Fruit fly (Drosophila melanogaster): Measurements from ENCODE around the gene CG17746.

The CG17746 gene

DNA sequence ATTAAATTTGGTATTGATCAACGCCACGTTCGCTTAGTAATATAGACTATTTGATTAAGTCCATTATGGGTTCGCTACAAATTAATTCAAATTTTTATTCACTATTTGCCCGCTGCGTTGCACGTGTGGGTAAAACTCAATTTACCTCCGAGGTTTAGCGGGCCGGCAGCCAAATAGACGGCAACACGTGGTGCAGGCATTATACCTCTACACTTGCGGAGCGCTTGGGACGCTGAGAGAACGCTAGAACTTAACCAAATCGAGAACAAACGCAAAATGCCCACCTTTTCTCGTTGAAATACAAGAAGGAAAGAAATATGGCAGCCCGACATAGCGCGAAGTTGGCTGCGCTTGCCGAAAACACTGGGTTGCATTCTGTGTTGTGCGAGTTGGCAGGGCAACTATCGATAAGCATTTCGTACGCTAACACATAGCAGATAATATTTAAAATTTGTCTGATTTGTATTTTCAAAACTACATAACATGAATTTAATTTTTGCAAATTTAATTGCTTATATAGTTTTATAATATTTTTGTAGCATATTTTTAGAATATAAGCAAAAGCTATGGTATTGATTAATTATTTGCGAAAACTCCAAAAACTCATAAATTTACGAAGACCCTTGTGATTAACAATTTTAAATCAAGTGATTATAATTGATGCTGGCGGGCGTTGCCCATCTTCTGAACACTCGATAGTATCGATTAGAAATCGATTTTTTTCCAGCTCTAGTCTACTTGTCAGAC is 16.6 kb downstream of the CG17746 start, which contains the start of the genes RpL28 and eIF1 (continued):
- peak in 1 of 3 experiments; percentile 1 for TF ChIP-seq Stat92E (GFP tag; optimal IDR thresholded peaks at IDR 0.05)
- TF ChIP-seq CG4820 (GFP tag; optimal IDR thresholded peaks at IDR 0.05): peak; percentile 82
- peak; percentile 99 for TF ChIP-seq Ets97D (GFP tag; optimal IDR thresholded peaks at IDR 0.05)
- TF ChIP-seq CG12104 (GFP tag; optimal IDR thresholded peaks at IDR 0.05): peak; percentile 96
- peak; percentile 52; the same call in 1 of the 2 replicates for TF ChIP-seq peb (GFP tag; IDR thresholded peaks at IDR 0.05)
- peak; percentile 81 for TF ChIP-seq CG8944 (GFP tag; optimal IDR thresholded peaks at IDR 0.05)
- TF ChIP-seq Blimp-1 (GFP tag; optimal IDR thresholded peaks at IDR 0.05): peak; percentile 69
- peak; percentile 85 for TF ChIP-seq CG30020 (tag; optimal IDR thresholded peaks at IDR 0.05)
- TF ChIP-seq Fer2 (tag; optimal IDR thresholded peaks at IDR 0.05): peak; percentile 82
- TF ChIP-seq gro (GFP tag; optimal IDR thresholded peaks at IDR 0.05): peak; percentile 84
- peak; percentile 61; the same call in 1 of the 2 replicates for TF ChIP-seq seq (GFP tag; IDR thresholded peaks at IDR 0.05)
- TF ChIP-seq CG2116 (GFP tag; optimal IDR thresholded peaks at IDR 0.05): peak; percentile 100
- TF ChIP-seq fd3F (GFP tag; optimal IDR thresholded peaks at IDR 0.05): peak; percentile 87
- TF ChIP-seq CG7786 (GFP tag; optimal IDR thresholded peaks at IDR 0.05): peak; percentile 84
- no peak for TF ChIP-seq Dfd (GFP tag; optimal IDR thresholded peaks at IDR 0.05)
- TF ChIP-seq tna (GFP tag; IDR thresholded peaks at IDR 0.05; ENCODE audit: partially characterized antibody): no peak; the same call in 1 of the 2 replicates
- TF ChIP-seq Ravus (GFP tag; IDR thresholded peaks at IDR 0.05): no peak; the same call in 1 of the 2 replicates
- peak; percentile 87 for TF ChIP-seq ranshi (GFP tag; IDR thresholded peaks at IDR 0.05)
- TF ChIP-seq D19B (GFP tag; optimal IDR thresholded peaks at IDR 0.05): peak; percentile 83
- TF ChIP-seq CG14050 (GFP tag; IDR thresholded peaks at IDR 0.05): peak; percentile 85
- TF ChIP-seq croc (GFP tag; conservative IDR thresholded peaks at IDR 0.05): peak; percentile 59; the same call in 2 of the 3 replicates
- TF ChIP-seq yki (optimal IDR thresholded peaks at IDR 0.05): no peak
- TF ChIP-seq CG10565 (GFP tag; optimal IDR thresholded peaks at IDR 0.05): peak; percentile 79
- peak; percentile 85 for TF ChIP-seq CG16813 (GFP tag; IDR thresholded peaks at IDR 0.05; ENCODE audit: partially characterized antibody)
- TF ChIP-seq CG18476 (GFP tag; optimal IDR thresholded peaks at IDR 0.05): peak; percentile 83
- peak; percentile 90 for TF ChIP-seq emc (GFP tag; optimal IDR thresholded peaks at IDR 0.05)
- peak; percentile 92 for TF ChIP-seq CG11398 (GFP tag; optimal IDR thresholded peaks at IDR 0.05)
- peak; percentile 83; the same call in 2 of the 3 replicates for TF ChIP-seq CG3726 (GFP tag; IDR thresholded peaks at IDR 0.05)
- peak; percentile 78 for TF ChIP-seq CG13287 (GFP tag; IDR thresholded peaks at IDR 0.05; ENCODE audit: partially characterized antibody)
- TF ChIP-seq fu2 (GFP tag; optimal IDR thresholded peaks at IDR 0.05): peak; percentile 81
- peak; percentile 73 for TF ChIP-seq sisA (GFP tag; IDR thresholded peaks at IDR 0.05)
- peak; percentile 52; the same call in 1 of the 2 replicates for TF ChIP-seq ham (GFP tag; IDR thresholded peaks at IDR 0.05)
- TF ChIP-seq onecut (GFP tag; IDR thresholded peaks at IDR 0.05): peak; percentile 89
- peak; percentile 84 for TF ChIP-seq ap (GFP tag; IDR thresholded peaks at IDR 0.05)
- peak; percentile 80 for TF ChIP-seq CG8388 (GFP tag; optimal IDR thresholded peaks at IDR 0.05)
- peak; percentile 94 for TF ChIP-seq Sin3A (optimal IDR thresholded peaks at IDR 0.05)
- peak; percentile 94 for TF ChIP-seq Max (GFP tag; optimal IDR thresholded peaks at IDR 0.05)
- no peak for TF ChIP-seq CG1832 (GFP tag; optimal IDR thresholded peaks at IDR 0.05)
- TF ChIP-seq bsh (GFP tag; optimal IDR thresholded peaks at IDR 0.05): peak; percentile 32 to 79
- TF ChIP-seq gcm (GFP tag; optimal IDR thresholded peaks at IDR 0.05): peak; percentile 75
- peak; percentile 76 for TF ChIP-seq Bgb (GFP tag; IDR thresholded peaks at IDR 0.05; ENCODE audit: partially characterized antibody)
- no peak for TF ChIP-seq usp (GFP tag; optimal IDR thresholded peaks at IDR 0.05)
- TF ChIP-seq CG18599 (GFP tag; optimal IDR thresholded peaks at IDR 0.05): peak; percentile 93
- peak; percentile 48 for TF ChIP-seq CG14667 (GFP tag; IDR thresholded peaks at IDR 0.05)
- TF ChIP-seq odd (GFP tag; optimal IDR thresholded peaks at IDR 0.05): peak; percentile 95
- TF ChIP-seq cas (GFP tag; IDR thresholded peaks at IDR 0.05): peak; percentile 61
- TF ChIP-seq gsb (GFP tag; IDR thresholded peaks at IDR 0.05): peak; percentile 56
- TF ChIP-seq dimm (GFP tag; IDR thresholded peaks at IDR 0.05): 0 out of 2 replicates have a peak, but pooled peaks have one; percentile 17
- peak; percentile 84 to 91 for TF ChIP-seq chif (GFP tag; optimal IDR thresholded peaks at IDR 0.05)

Measured in whole organism, embryonic.